Fruit fly (Drosophila melanogaster) whole organism, embryonic: ENCODE results near the gene ftz-f1.

Source experiments
- Atf-2 ChIP-seq: fragments of 200-800 bp; sonication (Bioruptor generic); optimal IDR thresholded peaks from 2 replicates; lab custom pipeline; 2016; ENCODE audit warnings: missing biosample characterization, missing genetic modification characterization
- Atf6 ChIP-seq: fragments of 200-800 bp; sonication (Bioruptor generic); IDR thresholded peaks from 2 replicates; pipeline ENCODE4 v1.3.6; 2022; ENCODE audit warnings: missing biosample characterization, missing genetic modification characterization
- CG12104 ChIP-seq: fragments of 200-800 bp; sonication (Bioruptor generic); optimal IDR thresholded peaks from 3 replicates; lab custom pipeline; 2016; ENCODE audit warnings: missing biosample characterization, missing genetic modification characterization
- CG12236 ChIP-seq: fragments of 200-800 bp; sonication (Bioruptor generic); optimal IDR thresholded peaks from 2 replicates; lab custom pipeline; 2016; ENCODE audit warnings: missing biosample characterization, missing genetic modification characterization
- CG13287 ChIP-seq: fragments of 200-800 bp; sonication (Bioruptor generic); IDR thresholded peaks from 2 replicates; pipeline ENCODE4 v1.3.6; 2022; ENCODE audit warnings: missing biosample characterization, missing genetic modification characterization; ENCODE audit not compliant: partially characterized antibody
- CG2712 ChIP-seq: fragments of 200-800 bp; optimal IDR thresholded peaks from 3 replicates; lab custom pipeline; 2019; ENCODE audit warnings: missing biosample characterization, mild to moderate bottlenecking, missing genetic modification characterization, moderate library complexity
- CG30020 ChIP-seq: fragments of 200-800 bp; optimal IDR thresholded peaks from 2 replicates; lab custom pipeline; 2019; ENCODE audit warnings: missing biosample characterization, mild to moderate bottlenecking, missing genetic modification characterization, moderate library complexity
- CG3281 ChIP-seq: fragments of 200-800 bp; sonication (Bioruptor generic); optimal IDR thresholded peaks from 3 replicates; lab custom pipeline; 2017; ENCODE audit warnings: missing biosample characterization, mild to moderate bottlenecking, missing genetic modification characterization
- CG34422 ChIP-seq: fragments of 200-800 bp; sonication (Bioruptor generic); IDR thresholded peaks from 3 replicates; pipeline ENCODE4 v1.3.6; 2022; ENCODE audit warnings: missing biosample characterization, missing genetic modification characterization
- CG5180 ChIP-seq: fragments of 200-800 bp; sonication (Bioruptor generic); optimal IDR thresholded peaks from 3 replicates; lab custom pipeline; 2017; ENCODE audit warnings: missing biosample characterization, missing genetic modification characterization, mild to moderate bottlenecking, moderate library complexity, missing genetic modification reagents
- CG6765 ChIP-seq: fragments of 200-800 bp; sonication (Bioruptor generic); optimal IDR thresholded peaks from 3 replicates; lab custom pipeline; 2017; ENCODE audit warnings: missing biosample characterization, mild to moderate bottlenecking, missing genetic modification characterization
- CG8359 ChIP-seq: fragments of 200-800 bp; sonication (Bioruptor generic); optimal IDR thresholded peaks from 2 replicates; lab custom pipeline; 2017; ENCODE audit warnings: missing biosample characterization, mild to moderate bottlenecking, missing genetic modification characterization, borderline replicate concordance
- CG9609 ChIP-seq: fragments of 200-800 bp; sonication (Bioruptor generic); optimal IDR thresholded peaks from 3 replicates; lab custom pipeline; 2016; ENCODE audit warnings: missing biosample characterization, missing genetic modification characterization
- CG9797 ChIP-seq: fragments of 200-800 bp; sonication (Bioruptor generic); optimal IDR thresholded peaks from 3 replicates; lab custom pipeline; 2018; ENCODE audit warnings: missing biosample characterization, mild to moderate bottlenecking, missing genetic modification characterization
- Chrac-16 ChIP-seq: fragments of 200-800 bp; sonication (Bioruptor generic); optimal IDR thresholded peaks from 3 replicates; lab custom pipeline; 2016; ENCODE audit warnings: missing biosample characterization, missing genetic modification characterization
- CrebB ChIP-seq: fragments of 200-800 bp; sonication (Bioruptor generic); optimal IDR thresholded peaks from 3 replicates; lab custom pipeline; 2018; ENCODE audit warnings: missing biosample characterization, mild to moderate bottlenecking, missing genetic modification characterization
- Dip3 ChIP-seq: fragments of 200-800 bp; sonication (Bioruptor generic); optimal IDR thresholded peaks from 3 replicates; lab custom pipeline; 2016; ENCODE audit warnings: missing biosample characterization, missing genetic modification characterization
- Eip74EF ChIP-seq, 2 experiments: fragments of 200-800 bp in 1 of 2; fragments of >200 bp in 1 of 2; sonication (Bioruptor generic) in 1 of 2; optimal IDR thresholded peaks; 2 replicates each; lab custom pipeline; 2017 to 2019; ENCODE audit warnings: missing biosample characterization in 2 of 2, missing genetic modification characterization in 2 of 2, mild to moderate bottlenecking in 1 of 2, moderate library complexity in 1 of 2
- Elba2 ChIP-seq: fragments of 200-800 bp; sonication (Bioruptor generic); optimal IDR thresholded peaks from 3 replicates; lab custom pipeline; 2016; ENCODE audit warnings: missing biosample characterization, missing genetic modification characterization
- Hr51 ChIP-seq, 2 experiments: fragments of 200-800 bp; sonication (Bioruptor generic); optimal IDR thresholded peaks; 2 replicates in 1 of 2; 3 replicates in 1 of 2; lab custom pipeline; 2016 to 2018; ENCODE audit warnings: missing biosample characterization in 2 of 2, missing genetic modification characterization in 2 of 2, mild to moderate bottlenecking in 1 of 2, moderate library complexity in 1 of 2
- NC2α ChIP-seq: fragments of 200-800 bp; sonication (Bioruptor generic); optimal IDR thresholded peaks from 2 replicates; lab custom pipeline; 2016; ENCODE audit warnings: missing biosample characterization, missing genetic modification characterization
- NC2β ChIP-seq: fragments of 200-800 bp; sonication (Bioruptor generic); optimal IDR thresholded peaks from 2 replicates; lab custom pipeline; 2016; ENCODE audit warnings: missing biosample characterization, missing genetic modification characterization
- Rfx ChIP-seq: fragments of 200-800 bp; sonication (Bioruptor generic); IDR thresholded peaks from 2 replicates; pipeline ENCODE4 v1.3.6; 2022; ENCODE audit warnings: missing biosample characterization, missing genetic modification characterization
- Side ChIP-seq: fragments of 200-800 bp; sonication (Bioruptor generic); optimal IDR thresholded peaks from 2 replicates; lab custom pipeline; 2016; ENCODE audit warnings: missing biosample characterization, missing genetic modification characterization
- Sox100B ChIP-seq: fragments of 200-800 bp; sonication (Bioruptor generic); optimal IDR thresholded peaks from 3 replicates; lab custom pipeline; 2018; ENCODE audit warnings: missing biosample characterization, mild to moderate bottlenecking, missing genetic modification characterization
- Sox102F ChIP-seq: fragments of 200-800 bp; sonication (Bioruptor generic); optimal IDR thresholded peaks from 2 replicates; lab custom pipeline; 2018; ENCODE audit warnings: missing biosample characterization, mild to moderate bottlenecking, missing genetic modification characterization, moderate library complexity
- Sry-δ ChIP-seq: fragments of 200-800 bp; sonication (Bioruptor generic); optimal IDR thresholded peaks from 2 replicates; lab custom pipeline; 2016; ENCODE audit warnings: missing biosample characterization, missing genetic modification characterization
- YL-1 ChIP-seq: fragments of 200-800 bp; sonication (Bioruptor generic); optimal IDR thresholded peaks from 3 replicates; lab custom pipeline; 2017; ENCODE audit warnings: missing biosample characterization, mild to moderate bottlenecking, missing genetic modification characterization
- al ChIP-seq: fragments of 200-800 bp; sonication (Bioruptor generic); IDR thresholded peaks from 2 replicates; pipeline ENCODE4 v1.3.6; 2022; ENCODE audit warnings: missing biosample characterization, missing genetic modification characterization
- ato ChIP-seq: fragments of 200-800 bp; sonication (Bioruptor generic); IDR thresholded peaks from 2 replicates; pipeline ENCODE4 v1.3.6; 2022; ENCODE audit warnings: missing biosample characterization, missing genetic modification characterization; ENCODE audit not compliant: partially characterized antibody
- cato ChIP-seq: fragments of 200-800 bp; sonication (Bioruptor generic); optimal IDR thresholded peaks from 2 replicates; lab custom pipeline; 2016; ENCODE audit warnings: missing biosample characterization, missing genetic modification characterization, borderline replicate concordance
- dati ChIP-seq: fragments of 200-800 bp; sonication (Bioruptor generic); IDR thresholded peaks from 2 replicates; pipeline ENCODE4 v1.3.6; 2022; ENCODE audit warnings: missing biosample characterization, missing genetic modification characterization
- dm ChIP-seq: fragments of 200-800 bp; sonication (Bioruptor generic); optimal IDR thresholded peaks from 3 replicates; lab custom pipeline; 2016; ENCODE audit warnings: missing biosample characterization, missing genetic modification characterization
- gsb ChIP-seq: fragments of 200-800 bp; sonication (Bioruptor generic); IDR thresholded peaks from 2 replicates; pipeline ENCODE4 v1.3.6; 2022; ENCODE audit warnings: missing biosample characterization, missing genetic modification characterization
- ham ChIP-seq: fragments of 200-800 bp; sonication (Bioruptor generic); IDR thresholded peaks from 2 replicates; pipeline ENCODE4 v1.3.6; 2022; ENCODE audit warnings: missing biosample characterization, missing genetic modification characterization
- inv ChIP-seq: fragments of 200-800 bp; sonication (Bioruptor generic); IDR thresholded peaks from 2 replicates; pipeline ENCODE4 v1.3.6; 2022; ENCODE audit warnings: missing biosample characterization, missing genetic modification characterization; ENCODE audit not compliant: partially characterized antibody
- lab ChIP-seq: fragments of 200-800 bp; sonication (Bioruptor generic); optimal IDR thresholded peaks from 3 replicates; lab custom pipeline; 2017; ENCODE audit warnings: missing biosample characterization, missing genetic modification characterization, mild to moderate bottlenecking, moderate library complexity, missing genetic modification reagents
- pho ChIP-seq: fragments of 200-800 bp; sonication (Bioruptor generic); optimal IDR thresholded peaks from 2 replicates; lab custom pipeline; 2016; ENCODE audit warnings: missing biosample characterization, missing genetic modification characterization
- sd ChIP-seq: fragments of 200-800 bp; sonication (Bioruptor generic); optimal IDR thresholded peaks from 3 replicates; lab custom pipeline; 2018; ENCODE audit warnings: missing biosample characterization, mild to moderate bottlenecking, missing genetic modification characterization, moderate library complexity
- sisA ChIP-seq: fragments of 200-800 bp; sonication (Bioruptor generic); IDR thresholded peaks from 2 replicates; pipeline ENCODE4 v1.3.6; 2022; ENCODE audit warnings: missing biosample characterization, missing genetic modification characterization
- slou ChIP-seq: fragments of 200-800 bp; sonication (Bioruptor generic); optimal IDR thresholded peaks from 3 replicates; lab custom pipeline; 2016; ENCODE audit warnings: missing biosample characterization, missing genetic modification characterization
- sob ChIP-seq: fragments of 200-800 bp; sonication (Bioruptor generic); IDR thresholded peaks from 2 replicates; pipeline ENCODE4 v1.3.6; 2022; ENCODE audit warnings: missing biosample characterization, missing genetic modification characterization
- sqz ChIP-seq: fragments of 200-800 bp; sonication (Bioruptor generic); optimal IDR thresholded peaks from 3 replicates; lab custom pipeline; 2018; ENCODE audit warnings: missing biosample characterization, mild to moderate bottlenecking, missing genetic modification characterization
- stc ChIP-seq: fragments of 200-800 bp; sonication (Bioruptor generic); IDR thresholded peaks from 2 replicates; pipeline ENCODE4 v1.3.6; 2022; ENCODE audit warnings: missing biosample characterization, missing genetic modification characterization
- tgo ChIP-seq: fragments of 200-800 bp; sonication (Bioruptor generic); IDR thresholded peaks from 3 replicates; pipeline ENCODE4 v1.3.6; 2022; ENCODE audit warnings: missing biosample characterization, missing genetic modification characterization
- tin ChIP-seq: fragments of 200-800 bp; sonication (Bioruptor generic); optimal IDR thresholded peaks from 3 replicates; lab custom pipeline; 2016; ENCODE audit warnings: missing biosample characterization, missing genetic modification characterization
- twi ChIP-seq: fragments of 200-800 bp; optimal IDR thresholded peaks from 2 replicates; lab custom pipeline; 2019; ENCODE audit warnings: missing biosample characterization, mild to moderate bottlenecking, missing genetic modification characterization, moderate library complexity
- vnd ChIP-seq: fragments of 200-800 bp; sonication (Bioruptor generic); IDR thresholded peaks from 3 replicates; pipeline ENCODE4 v1.3.6; 2022; ENCODE audit warnings: missing biosample characterization, missing genetic modification characterization; ENCODE audit not compliant: partially characterized antibody
- wdn ChIP-seq: fragments of 200-800 bp; sonication (Bioruptor generic); IDR thresholded peaks from 2 replicates; pipeline ENCODE4 v1.3.6; 2022; ENCODE audit warnings: missing biosample characterization, missing genetic modification characterization

The ftz-f1 gene

DNA sequence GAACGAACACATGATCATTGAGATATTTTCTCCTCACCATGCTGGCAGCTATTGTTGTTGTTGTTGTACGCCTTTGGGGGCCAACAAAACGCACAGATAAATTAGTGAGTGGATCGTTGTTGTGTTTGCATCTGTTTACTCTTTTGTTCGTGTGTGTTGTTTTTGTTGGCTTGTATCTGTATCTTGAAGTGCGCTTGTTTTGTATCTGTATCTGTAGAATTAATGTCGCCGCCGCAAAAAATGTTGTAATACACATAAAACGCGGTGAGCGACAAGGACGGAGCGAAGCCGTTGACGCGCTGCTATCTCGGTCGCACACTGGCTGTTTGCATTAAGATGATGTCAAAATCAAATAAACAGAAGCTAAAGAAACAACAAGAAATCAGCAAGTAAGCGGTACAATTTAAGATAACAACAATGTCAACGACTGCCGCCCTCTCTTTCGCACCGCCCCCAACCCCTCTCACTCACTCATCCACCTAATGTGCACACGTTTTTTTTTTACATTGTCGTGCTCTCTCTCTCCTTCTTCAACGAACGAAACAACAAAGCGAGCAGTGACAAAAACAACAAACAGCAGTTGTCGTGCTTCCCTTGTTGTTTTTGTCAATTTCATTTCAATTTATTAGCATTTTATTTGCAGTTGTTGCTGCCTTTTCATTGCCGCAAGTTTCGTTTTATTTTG is 13.0 kb upstream of the ftz-f1 start (continued):
- TF ChIP-seq slou (GFP tag; lab: Kevin White, UChicago), result peak; percentile 43
- TF ChIP-seq lab (GFP tag; lab: Kevin White, UChicago), result peak; percentile 88
- TF ChIP-seq stc (GFP tag; lab: Robert Waterston, UW), result peak; percentile 63
- TF ChIP-seq Rfx, result no peak; the same call in 1 of the 2 replicates
- TF ChIP-seq tin (GFP tag; lab: Kevin White, UChicago), result no peak
- peak; percentile 57 for TF ChIP-seq Sox102F (GFP tag; lab: Kevin White, UChicago)
- no peak for TF ChIP-seq ham (GFP tag; lab: Robert Waterston, UW)
- TF ChIP-seq NC2β, result peak; percentile 50
- TF ChIP-seq CG13287, result no peak; the same call in 1 of the 2 replicates
- peak; percentile 75 for TF ChIP-seq Side (GFP tag; lab: Kevin White, UChicago)
- peak; percentile 90 for TF ChIP-seq sd (tag; lab: Kevin White, UChicago)
- peak; percentile 78; the same call in 1 of the 2 replicates for TF ChIP-seq sob (GFP tag; lab: Robert Waterston, UW)
- TF ChIP-seq CG12236, result peak; percentile 48
- no peak for TF ChIP-seq sisA (GFP tag; lab: Robert Waterston, UW)
- TF ChIP-seq dati (GFP tag; lab: Robert Waterston, UW), result no peak
- peak; percentile 62 for TF ChIP-seq Atf6 (GFP tag; lab: Robert Waterston, UW)
- TF ChIP-seq twi (tag; lab: Kevin White, UChicago), result no peak
- TF ChIP-seq CG9797, result no peak
- no peak for TF ChIP-seq inv (GFP tag; lab: Robert Waterston, UW)
- TF ChIP-seq CrebB (tag; lab: Kevin White, UChicago), result peak; percentile 71
- no peak for TF ChIP-seq ato
- TF ChIP-seq Elba2, result no peak
- no peak for TF ChIP-seq wdn (GFP tag; lab: Robert Waterston, UW)
- TF ChIP-seq CG5180, result peak; percentile 77
- no peak for TF ChIP-seq Chrac-16 (GFP tag; lab: Kevin White, UChicago)
- peak; percentile 36 for TF ChIP-seq dm (GFP tag; lab: Kevin White, UChicago)
- TF ChIP-seq CG30020 (tag; lab: Kevin White, UChicago), result no peak
- peak; percentile 9 for TF ChIP-seq cato (GFP tag; lab: Kevin White, UChicago)
- no peak for TF ChIP-seq CG8359 (GFP tag; lab: Kevin White, UChicago)
- TF ChIP-seq CG9609 (GFP tag; lab: Kevin White, UChicago), result peak; percentile 34
- TF ChIP-seq gsb (GFP tag; lab: Robert Waterston, UW), result no peak; the same call in 1 of the 2 replicates
- TF ChIP-seq pho (GFP tag; lab: Kevin White, UChicago), result peak; percentile 59
- TF ChIP-seq sqz (GFP tag; lab: Kevin White, UChicago), result peak; percentile 99
- TF ChIP-seq CG34422 (GFP tag; lab: Robert Waterston, UW), result no peak; the same call in 2 of the 3 replicates
- peak; percentile 59 for TF ChIP-seq YL-1
- TF ChIP-seq Dip3, result no peak
- TF ChIP-seq CG6765 (GFP tag; lab: Kevin White, UChicago), result peak; percentile 60
- TF ChIP-seq Sry-δ (GFP tag; lab: Kevin White, UChicago), result peak; percentile 32
- peak; percentile 45 for TF ChIP-seq CG2712 (tag; lab: Kevin White, UChicago)
- peak in 1 of 2 experiments; percentile 45 for TF ChIP-seq Eip74EF (GFP tag; optimal IDR thresholded peaks at IDR 0.05; lab: Kevin White, UChicago)
- TF ChIP-seq tgo (GFP tag; lab: Robert Waterston, UW), result no peak; the same call in 2 of the 3 replicates
- TF ChIP-seq CG12104 (GFP tag; lab: Kevin White, UChicago), result peak; percentile 45
- peak; percentile 61 for TF ChIP-seq CG3281 (GFP tag; lab: Kevin White, UChicago)
- TF ChIP-seq al (GFP tag; lab: Robert Waterston, UW), result no peak
- no peak for TF ChIP-seq NC2α (GFP tag; lab: Kevin White, UChicago)
- TF ChIP-seq vnd (GFP tag; lab: Robert Waterston, UW), result no peak
- peak; percentile 59 for TF ChIP-seq Sox100B (GFP tag; lab: Kevin White, UChicago)
- peak; percentile 20 for TF ChIP-seq Atf-2 (GFP tag; lab: Kevin White, UChicago)
- TF ChIP-seq Hr51 (GFP tag; optimal IDR thresholded peaks at IDR 0.05; lab: Kevin White, UChicago), result peak in 1 of 2 experiments; percentile 46
